Fruit fly (Drosophila melanogaster) whole organism, embryonic: ENCODE measurements around the gene CG17572.

Experiments used
- Bgb ChIP-seq: fragments of 200-800 bp; sonication (Bioruptor generic); IDR thresholded peaks from 2 replicates; pipeline ENCODE4 v1.3.6; 2022; ENCODE audit warnings: missing biosample characterization, missing genetic modification characterization; ENCODE audit not compliant: partially characterized antibody
- BtbVII ChIP-seq: fragments of 200-800 bp; sonication (Bioruptor generic); optimal IDR thresholded peaks from 3 replicates; lab custom pipeline; 2017; ENCODE audit warnings: missing biosample characterization, mild to moderate bottlenecking, missing genetic modification characterization
- C15 ChIP-seq: fragments of 200-800 bp; sonication (Bioruptor generic); IDR thresholded peaks from 3 replicates; pipeline ENCODE4 v1.3.6; 2022; ENCODE audit warnings: missing biosample characterization, missing genetic modification characterization
- CG10209 ChIP-seq: fragments of 200-800 bp; sonication (Bioruptor generic); optimal IDR thresholded peaks from 3 replicates; lab custom pipeline; 2017; ENCODE audit warnings: missing biosample characterization, mild to moderate bottlenecking, missing genetic modification characterization, missing genetic modification reagents
- CG10366 ChIP-seq: fragments of 200-800 bp; sonication (Bioruptor generic); IDR thresholded peaks from 2 replicates; pipeline ENCODE4 v1.3.6; 2022; ENCODE audit warnings: missing biosample characterization, missing genetic modification characterization
- CG11247 ChIP-seq: fragments of 200-800 bp; sonication (Bioruptor generic); IDR thresholded peaks from 2 replicates; pipeline ENCODE4 v1.3.6; 2022; ENCODE audit warnings: missing biosample characterization, missing genetic modification characterization
- CG11504 ChIP-seq: fragments of 200-800 bp; sonication (Bioruptor generic); optimal IDR thresholded peaks from 3 replicates; lab custom pipeline; 2019; ENCODE audit warnings: missing biosample characterization, mild to moderate bottlenecking, missing genetic modification characterization, moderate library complexity
- CG13287 ChIP-seq: fragments of 200-800 bp; sonication (Bioruptor generic); IDR thresholded peaks from 2 replicates; pipeline ENCODE4 v1.3.6; 2022; ENCODE audit warnings: missing biosample characterization, missing genetic modification characterization; ENCODE audit not compliant: partially characterized antibody
- CG13894 ChIP-seq: fragments of 200-800 bp; sonication (Bioruptor generic); optimal IDR thresholded peaks from 3 replicates; lab custom pipeline; 2018; ENCODE audit warnings: missing biosample characterization, mild to moderate bottlenecking, missing genetic modification characterization, moderate library complexity
- CG15073 ChIP-seq: fragments of 200-800 bp; sonication (Bioruptor generic); optimal IDR thresholded peaks from 2 replicates; lab custom pipeline; 2016; ENCODE audit warnings: missing biosample characterization, missing genetic modification characterization
- CG15601 ChIP-seq: fragments of 200-800 bp; sonication (Bioruptor generic); optimal IDR thresholded peaks from 3 replicates; lab custom pipeline; 2019; ENCODE audit warnings: missing biosample characterization, mild to moderate bottlenecking, missing genetic modification characterization, moderate library complexity
- CG17829 ChIP-seq: fragments of 200-800 bp; optimal IDR thresholded peaks from 2 replicates; lab custom pipeline; 2019; ENCODE audit warnings: missing biosample characterization, mild to moderate bottlenecking, missing genetic modification characterization, moderate library complexity
- CG32767 ChIP-seq: fragments of 200-800 bp; sonication (Bioruptor generic); IDR thresholded peaks from 2 replicates; pipeline ENCODE4 v1.3.6; 2022; ENCODE audit warnings: missing biosample characterization, missing genetic modification characterization
- CG3838 ChIP-seq: fragments of 200-800 bp; sonication (Bioruptor generic); optimal IDR thresholded peaks from 3 replicates; lab custom pipeline; 2016; ENCODE audit warnings: missing biosample characterization, missing genetic modification characterization
- Dip2 ChIP-seq: fragments of 200-800 bp; sonication (Bioruptor generic); IDR thresholded peaks from 2 replicates; pipeline ENCODE4 v1.3.6; 2022; ENCODE audit warnings: missing biosample characterization, missing genetic modification characterization
- Dip3 ChIP-seq: fragments of 200-800 bp; sonication (Bioruptor generic); optimal IDR thresholded peaks from 3 replicates; lab custom pipeline; 2016; ENCODE audit warnings: missing biosample characterization, missing genetic modification characterization
- Ets97D ChIP-seq: fragments of 200-800 bp; sonication (Bioruptor generic); optimal IDR thresholded peaks from 3 replicates; lab custom pipeline; 2016; ENCODE audit warnings: missing biosample characterization, missing genetic modification characterization
- Fer1 ChIP-seq: fragments of 200-800 bp; sonication (Bioruptor generic); optimal IDR thresholded peaks from 2 replicates; lab custom pipeline; 2017; ENCODE audit warnings: missing biosample characterization, mild to moderate bottlenecking, missing genetic modification characterization
- HmgZ ChIP-seq: fragments of 200-800 bp; sonication (Bioruptor generic); optimal IDR thresholded peaks from 2 replicates; lab custom pipeline; 2018; ENCODE audit warnings: missing biosample characterization, mild to moderate bottlenecking, missing genetic modification characterization
- Mad ChIP-seq: fragments of 200-800 bp; sonication (Bioruptor generic); optimal IDR thresholded peaks from 2 replicates; lab custom pipeline; 2016; ENCODE audit warnings: missing biosample characterization, missing genetic modification characterization
- NC2β ChIP-seq: fragments of 200-800 bp; sonication (Bioruptor generic); optimal IDR thresholded peaks from 2 replicates; lab custom pipeline; 2016; ENCODE audit warnings: missing biosample characterization, missing genetic modification characterization
- Oaz ChIP-seq: fragments of 200-800 bp; sonication (Bioruptor generic); IDR thresholded peaks from 2 replicates; pipeline ENCODE4 v1.3.6; 2022; ENCODE audit warnings: missing biosample characterization, missing genetic modification characterization
- Opbp ChIP-seq: fragments of 200-800 bp; sonication (Bioruptor generic); IDR thresholded peaks from 3 replicates; pipeline ENCODE4 v1.3.6; 2022; ENCODE audit warnings: missing biosample characterization, missing genetic modification characterization; ENCODE audit not compliant: partially characterized antibody
- Rfx ChIP-seq: fragments of 200-800 bp; sonication (Bioruptor generic); IDR thresholded peaks from 2 replicates; pipeline ENCODE4 v1.3.6; 2022; ENCODE audit warnings: missing biosample characterization, missing genetic modification characterization
- Side ChIP-seq: fragments of 200-800 bp; sonication (Bioruptor generic); optimal IDR thresholded peaks from 2 replicates; lab custom pipeline; 2016; ENCODE audit warnings: missing biosample characterization, missing genetic modification characterization
- Sox102F ChIP-seq: fragments of 200-800 bp; sonication (Bioruptor generic); optimal IDR thresholded peaks from 2 replicates; lab custom pipeline; 2018; ENCODE audit warnings: missing biosample characterization, mild to moderate bottlenecking, missing genetic modification characterization, moderate library complexity
- Spps ChIP-seq: fragments of 200-800 bp; sonication (Bioruptor generic); optimal IDR thresholded peaks from 2 replicates; lab custom pipeline; 2018; ENCODE audit warnings: missing biosample characterization, mild to moderate bottlenecking, missing genetic modification characterization
- btn ChIP-seq: fragments of 200-800 bp; sonication (Bioruptor generic); optimal IDR thresholded peaks from 2 replicates; lab custom pipeline; 2016; ENCODE audit warnings: missing biosample characterization, missing genetic modification characterization
- chinmo ChIP-seq: fragments of 200-800 bp; sonication (Bioruptor generic); IDR thresholded peaks from 4 replicates; pipeline ENCODE4 v1.3.6; 2022; ENCODE audit warnings: missing biosample characterization, missing genetic modification characterization; ENCODE audit not compliant: partially characterized antibody
- chn ChIP-seq: fragments of 200-800 bp; sonication (Bioruptor generic); optimal IDR thresholded peaks from 2 replicates; lab custom pipeline; 2016; ENCODE audit warnings: missing biosample characterization, missing genetic modification characterization
- dimm ChIP-seq: fragments of 200-800 bp; sonication (Bioruptor generic); IDR thresholded peaks from 2 replicates; pipeline ENCODE4 v1.3.6; 2022; ENCODE audit warnings: missing biosample characterization, missing genetic modification characterization
- dysf ChIP-seq: fragments of 200-800 bp; sonication (Bioruptor generic); IDR thresholded peaks from 3 replicates; pipeline ENCODE4 v1.3.6; 2022; ENCODE audit warnings: missing biosample characterization, missing genetic modification characterization
- ems ChIP-seq: fragments of 200-800 bp; sonication (Bioruptor generic); optimal IDR thresholded peaks from 3 replicates; lab custom pipeline; 2016; ENCODE audit warnings: missing biosample characterization, missing genetic modification characterization
- exex ChIP-seq: fragments of 200-800 bp; sonication (Bioruptor generic); optimal IDR thresholded peaks from 4 replicates; lab custom pipeline; 2018; ENCODE audit warnings: missing biosample characterization, mild to moderate bottlenecking, missing genetic modification characterization, moderate library complexity
- fd64A ChIP-seq: fragments of 200-800 bp; sonication (Bioruptor generic); optimal IDR thresholded peaks from 3 replicates; lab custom pipeline; 2018; ENCODE audit warnings: missing biosample characterization, mild to moderate bottlenecking, missing genetic modification characterization
- h ChIP-seq: fragments of >200 bp; optimal IDR thresholded peaks from 2 replicates; lab custom pipeline; 2017
- kah ChIP-seq: fragments of 200-800 bp; sonication (Bioruptor generic); optimal IDR thresholded peaks from 2 replicates; lab custom pipeline; 2018; ENCODE audit warnings: missing biosample characterization, mild to moderate bottlenecking, missing genetic modification characterization
- knrl ChIP-seq: fragments of 200-800 bp; sonication (Bioruptor generic); IDR thresholded peaks from 3 replicates; pipeline ENCODE4 v1.3.6; 2022; ENCODE audit warnings: missing biosample characterization, missing genetic modification characterization; ENCODE audit not compliant: partially characterized antibody
- nerfin-2 ChIP-seq: fragments of 200-800 bp; sonication (Bioruptor generic); IDR thresholded peaks from 2 replicates; pipeline ENCODE4 v1.3.6; 2022; ENCODE audit warnings: missing biosample characterization, missing genetic modification characterization; ENCODE audit not compliant: partially characterized antibody
- nom ChIP-seq: fragments of 200-800 bp; sonication (Bioruptor generic); optimal IDR thresholded peaks from 2 replicates; lab custom pipeline; 2017; ENCODE audit warnings: missing biosample characterization, missing genetic modification characterization, mild to moderate bottlenecking, moderate library complexity, missing genetic modification reagents
- pb ChIP-seq: fragments of 200-800 bp; sonication (Bioruptor generic); optimal IDR thresholded peaks from 3 replicates; lab custom pipeline; 2016; ENCODE audit warnings: missing biosample characterization, missing genetic modification characterization
- peb ChIP-seq: fragments of 200-800 bp; sonication (Bioruptor generic); IDR thresholded peaks from 2 replicates; pipeline ENCODE4 v1.3.6; 2022; ENCODE audit warnings: missing biosample characterization, missing genetic modification characterization
- pum ChIP-seq: fragments of 200-800 bp; sonication (Bioruptor generic); optimal IDR thresholded peaks from 2 replicates; lab custom pipeline; 2016; ENCODE audit warnings: missing biosample characterization, missing genetic modification characterization
- pzg ChIP-seq: fragments of 200-800 bp; sonication (Bioruptor generic); optimal IDR thresholded peaks from 3 replicates; lab custom pipeline; 2018; ENCODE audit warnings: missing biosample characterization, mild to moderate bottlenecking, missing genetic modification characterization, moderate library complexity
- ranshi ChIP-seq: fragments of 200-800 bp; sonication (Bioruptor generic); IDR thresholded peaks from 2 replicates; pipeline ENCODE4 v1.3.6; 2022; ENCODE audit warnings: missing biosample characterization, missing genetic modification characterization
- sd ChIP-seq: fragments of 200-800 bp; sonication (Bioruptor generic); optimal IDR thresholded peaks from 3 replicates; lab custom pipeline; 2018; ENCODE audit warnings: missing biosample characterization, mild to moderate bottlenecking, missing genetic modification characterization, moderate library complexity
- sim ChIP-seq: fragments of 200-800 bp; sonication (Bioruptor generic); IDR thresholded peaks from 2 replicates; pipeline ENCODE4 v1.3.6; 2022; ENCODE audit warnings: missing biosample characterization, missing genetic modification characterization
- sr ChIP-seq: fragments of 200-800 bp; sonication (Bioruptor generic); IDR thresholded peaks from 3 replicates; pipeline ENCODE4 v1.3.6; 2022; ENCODE audit warnings: missing biosample characterization, missing genetic modification characterization
- tna ChIP-seq: fragments of 200-800 bp; sonication (Bioruptor generic); IDR thresholded peaks from 2 replicates; pipeline ENCODE4 v1.3.6; 2022; ENCODE audit warnings: missing biosample characterization, missing genetic modification characterization; ENCODE audit not compliant: partially characterized antibody
- twi ChIP-seq: fragments of 200-800 bp; optimal IDR thresholded peaks from 2 replicates; lab custom pipeline; 2019; ENCODE audit warnings: missing biosample characterization, mild to moderate bottlenecking, missing genetic modification characterization, moderate library complexity
- tx ChIP-seq: fragments of 200-800 bp; sonication (Bioruptor generic); optimal IDR thresholded peaks from 2 replicates; lab custom pipeline; 2016; ENCODE audit warnings: missing biosample characterization, missing genetic modification characterization
- unc-4 ChIP-seq: fragments of 200-800 bp; sonication (Bioruptor generic); IDR thresholded peaks from 2 replicates; pipeline ENCODE4 v1.3.6; 2022; ENCODE audit warnings: missing biosample characterization, missing genetic modification characterization; ENCODE audit not compliant: partially characterized antibody

CG17572 gene

DNA sequence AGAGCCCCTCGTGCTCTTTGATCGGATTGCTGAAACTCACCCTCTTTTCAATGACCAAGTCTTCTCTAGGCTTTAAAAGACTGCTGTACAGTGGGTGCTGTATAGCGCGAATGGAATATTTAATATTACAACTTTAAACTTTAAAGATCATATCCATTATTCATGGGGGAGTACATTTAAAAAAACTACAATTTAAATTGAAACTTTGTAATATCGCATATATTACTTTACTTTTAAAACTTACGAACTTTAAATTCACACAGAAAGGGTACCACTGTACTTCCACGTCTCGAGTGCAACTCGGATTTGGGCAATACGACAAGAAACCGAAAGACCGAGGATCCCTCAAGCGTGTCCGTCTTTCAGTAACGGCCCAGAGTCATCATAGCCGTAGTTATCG is 15.0 kb downstream of the CG17572 start, which contains the start of gene Phlpp (continued):
- TF ChIP-seq ranshi (peak; percentile 66), Ets97D (no peak), Dip3 (GFP tag; lab: Kevin White, UChicago) (peak; percentile 27), tna (GFP tag; lab: Robert Waterston, UW) (no peak), h (no peak), ems (peak; percentile 28), fd64A (GFP tag; lab: Kevin White, UChicago) (no peak), nerfin-2 (GFP tag; lab: Robert Waterston, UW) (no peak), HmgZ (tag; lab: Kevin White, UChicago) (no peak), unc-4 (GFP tag; lab: Robert Waterston, UW) (no peak), CG13894 (tag; lab: Kevin White, UChicago) (no peak), Bgb (no peak), Spps (tag; lab: Kevin White, UChicago) (peak; percentile 26), CG17829 (peak; percentile 67), Side (GFP tag; lab: Kevin White, UChicago) (peak; percentile 23), CG15073 (no peak), pb (GFP tag; lab: Kevin White, UChicago) (no peak), BtbVII (GFP tag; lab: Kevin White, UChicago) (no peak), chn (GFP tag; lab: Kevin White, UChicago) (no peak), twi (tag; lab: Kevin White, UChicago) (no peak), NC2β (GFP tag; lab: Kevin White, UChicago) (no peak), Rfx (0 out of 2 replicates have a peak, but pooled peaks have one; percentile 27), knrl (GFP tag; lab: Robert Waterston, UW) (no peak), CG32767 (GFP tag; lab: Robert Waterston, UW) (no peak), sd (tag; lab: Kevin White, UChicago) (no peak), pum (GFP tag; lab: Kevin White, UChicago) (peak; percentile 33), exex (no peak), CG11247 (GFP tag; lab: Robert Waterston, UW) (no peak), CG13287 (no peak), Opbp (GFP tag; lab: Robert Waterston, UW) (no peak), CG15601 (tag; lab: Kevin White, UChicago) (no peak), dysf (GFP tag; lab: Robert Waterston, UW) (peak; percentile 69), Dip2 (GFP tag; lab: Robert Waterston, UW) (no peak), chinmo (no peak), sim (no peak), sr (GFP tag; lab: Robert Waterston, UW) (no peak), CG11504 (tag; lab: Kevin White, UChicago) (peak; percentile 77), kah (no peak), Fer1 (GFP tag; lab: Kevin White, UChicago) (peak; percentile 25), btn (no peak), Mad (GFP tag; lab: Kevin White, UChicago) (no peak), CG10209 (GFP tag; lab: Kevin White, UChicago) (no peak), CG3838 (GFP tag; lab: Kevin White, UChicago) (no peak), tx (GFP tag; lab: Kevin White, UChicago) (no peak), dimm (GFP tag; lab: Robert Waterston, UW) (no peak; the same call in 1 of the 2 replicates), peb (GFP tag; lab: Robert Waterston, UW) (peak; percentile 47; the same call in 1 of the 2 replicates), nom (GFP tag; lab: Kevin White, UChicago) (no peak), C15 (0 out of 3 replicates have a peak, but pooled peaks have one; percentile 44), Sox102F (GFP tag; lab: Kevin White, UChicago) (no peak), pzg (GFP tag; lab: Kevin White, UChicago) (no peak), Oaz (GFP tag; lab: Robert Waterston, UW) (no peak), CG10366 (peak; percentile 55)
